Fruit fly (Drosophila melanogaster) whole organism, embryonic: ENCODE measurements around the gene Cfp1.

Source experiments
- CG10267 ChIP-seq: fragments of 200-800 bp; sonication (Bioruptor generic); optimal IDR thresholded peaks from 2 replicates; lab custom pipeline; 2018; ENCODE audit warnings: missing biosample characterization, mild to moderate bottlenecking, missing genetic modification characterization, moderate library complexity
- CG10979 ChIP-seq: fragments of 200-800 bp; sonication (Bioruptor generic); optimal IDR thresholded peaks from 2 replicates; lab custom pipeline; 2018; ENCODE audit warnings: missing biosample characterization, mild to moderate bottlenecking, missing genetic modification characterization, moderate library complexity
- CG11696 ChIP-seq: fragments of 200-800 bp; sonication (Bioruptor generic); IDR thresholded peaks from 2 replicates; pipeline ENCODE4 v1.3.6; 2022; ENCODE audit warnings: missing biosample characterization, missing genetic modification characterization
- CG12071 ChIP-seq: fragments of 200-800 bp; sonication (Bioruptor generic); optimal IDR thresholded peaks from 3 replicates; lab custom pipeline; 2018; ENCODE audit warnings: missing biosample characterization, mild to moderate bottlenecking, missing genetic modification characterization
- CG12155 ChIP-seq: fragments of 200-800 bp; sonication (Bioruptor generic); optimal IDR thresholded peaks from 3 replicates; lab custom pipeline; 2016; ENCODE audit warnings: missing biosample characterization, missing genetic modification characterization
- CG12299 ChIP-seq: fragments of 200-800 bp; sonication (Bioruptor generic); optimal IDR thresholded peaks from 2 replicates; lab custom pipeline; 2018; ENCODE audit warnings: missing biosample characterization, mild to moderate bottlenecking, missing genetic modification characterization
- CG13424 ChIP-seq: fragments of 200-800 bp; sonication (Bioruptor generic); optimal IDR thresholded peaks from 2 replicates; lab custom pipeline; 2019; ENCODE audit warnings: missing biosample characterization, mild to moderate bottlenecking, missing genetic modification characterization, moderate library complexity
- CG14860 ChIP-seq: fragments of 200-800 bp; sonication (Bioruptor generic); IDR thresholded peaks from 3 replicates; pipeline ENCODE4 v1.3.6; 2022; ENCODE audit warnings: missing biosample characterization, missing genetic modification characterization; ENCODE audit not compliant: partially characterized antibody
- CG1602 ChIP-seq: fragments of 200-800 bp; sonication (Bioruptor generic); optimal IDR thresholded peaks from 3 replicates; lab custom pipeline; 2016; ENCODE audit warnings: missing biosample characterization, missing genetic modification characterization
- CG17359 ChIP-seq: fragments of 200-800 bp; sonication (Bioruptor generic); optimal IDR thresholded peaks from 3 replicates; lab custom pipeline; 2018; ENCODE audit warnings: missing biosample characterization, mild to moderate bottlenecking, missing genetic modification characterization, moderate library complexity
- CG2120 ChIP-seq: fragments of 200-800 bp; sonication (Bioruptor generic); optimal IDR thresholded peaks from 3 replicates; lab custom pipeline; 2016; ENCODE audit warnings: missing biosample characterization, missing genetic modification characterization
- CG31441 ChIP-seq: fragments of 200-800 bp; sonication (Bioruptor generic); IDR thresholded peaks from 2 replicates; pipeline ENCODE4 v1.3.6; 2022; ENCODE audit warnings: missing biosample characterization, missing genetic modification characterization
- CG4328 ChIP-seq: fragments of 200-800 bp; sonication (Bioruptor generic); optimal IDR thresholded peaks from 3 replicates; lab custom pipeline; 2017; ENCODE audit warnings: missing biosample characterization, missing genetic modification reagents, missing genetic modification characterization
- CG4424 ChIP-seq: fragments of 200-800 bp; sonication (Bioruptor generic); optimal IDR thresholded peaks from 3 replicates; lab custom pipeline; 2016; ENCODE audit warnings: missing biosample characterization, missing genetic modification characterization
- CG4707 ChIP-seq: fragments of 200-800 bp; sonication (Bioruptor generic); optimal IDR thresholded peaks from 2 replicates; lab custom pipeline; 2018; ENCODE audit warnings: missing biosample characterization, mild to moderate bottlenecking, missing genetic modification characterization, moderate library complexity
- CG6272 ChIP-seq: fragments of 200-800 bp; sonication (Bioruptor generic); IDR thresholded peaks from 2 replicates; pipeline ENCODE4 v1.3.6; 2022; ENCODE audit warnings: missing biosample characterization, missing genetic modification characterization
- CG6683 ChIP-seq: fragments of 200-800 bp; sonication (Bioruptor generic); optimal IDR thresholded peaks from 2 replicates; lab custom pipeline; 2017; ENCODE audit warnings: missing biosample characterization, mild to moderate bottlenecking, missing genetic modification characterization, missing genetic modification reagents
- CG9727 ChIP-seq: fragments of 200-800 bp; sonication (Bioruptor generic); optimal IDR thresholded peaks from 3 replicates; lab custom pipeline; 2017; ENCODE audit warnings: missing biosample characterization, mild to moderate bottlenecking, missing genetic modification characterization
- CHES-1-like ChIP-seq: fragments of 200-800 bp; sonication (Bioruptor generic); optimal IDR thresholded peaks from 2 replicates; lab custom pipeline; 2016; ENCODE audit warnings: missing biosample characterization, missing genetic modification characterization
- D19A ChIP-seq: fragments of 200-800 bp; optimal IDR thresholded peaks from 3 replicates; lab custom pipeline; 2019; ENCODE audit warnings: missing biosample characterization, mild to moderate bottlenecking, missing genetic modification characterization, moderate library complexity
- Dip3 ChIP-seq: fragments of 200-800 bp; sonication (Bioruptor generic); optimal IDR thresholded peaks from 3 replicates; lab custom pipeline; 2016; ENCODE audit warnings: missing biosample characterization, missing genetic modification characterization
- Dll ChIP-seq: fragments of 200-800 bp; sonication (Bioruptor generic); IDR thresholded peaks from 4 replicates; pipeline ENCODE4 v1.3.6; 2022; ENCODE audit warnings: missing biosample characterization, missing genetic modification characterization; ENCODE audit not compliant: partially characterized antibody
- Gsc ChIP-seq: fragments of 200-800 bp; sonication (Bioruptor generic); IDR thresholded peaks from 2 replicates; pipeline ENCODE4 v1.3.6; 2022; ENCODE audit warnings: missing biosample characterization, missing genetic modification characterization
- Hand ChIP-seq: fragments of 200-800 bp; sonication (Bioruptor generic); optimal IDR thresholded peaks from 2 replicates; lab custom pipeline; 2017; ENCODE audit warnings: mild to moderate bottlenecking, missing biosample characterization, missing genetic modification reagents, missing genetic modification characterization
- Hr3 ChIP-seq: fragments of 200-800 bp; sonication (Bioruptor generic); optimal IDR thresholded peaks from 3 replicates; lab custom pipeline; 2016; ENCODE audit warnings: missing biosample characterization, missing genetic modification characterization
- Lpt ChIP-seq: fragments of >200 bp; optimal IDR thresholded peaks from 2 replicates; lab custom pipeline; 2018; ENCODE audit warnings: missing biosample characterization, missing genetic modification characterization
- NC2α ChIP-seq: fragments of 200-800 bp; sonication (Bioruptor generic); optimal IDR thresholded peaks from 2 replicates; lab custom pipeline; 2016; ENCODE audit warnings: missing biosample characterization, missing genetic modification characterization
- NC2β ChIP-seq: fragments of 200-800 bp; sonication (Bioruptor generic); optimal IDR thresholded peaks from 2 replicates; lab custom pipeline; 2016; ENCODE audit warnings: missing biosample characterization, missing genetic modification characterization
- Sox100B ChIP-seq: fragments of 200-800 bp; sonication (Bioruptor generic); optimal IDR thresholded peaks from 3 replicates; lab custom pipeline; 2018; ENCODE audit warnings: missing biosample characterization, mild to moderate bottlenecking, missing genetic modification characterization
- Sry-β ChIP-seq: fragments of 200-800 bp; sonication (Bioruptor generic); optimal IDR thresholded peaks from 2 replicates; lab custom pipeline; 2018; ENCODE audit warnings: missing biosample characterization, mild to moderate bottlenecking, missing genetic modification characterization, moderate library complexity
- Xbp1 ChIP-seq: fragments of 200-800 bp; sonication (Bioruptor generic); optimal IDR thresholded peaks from 3 replicates; lab custom pipeline; 2016; ENCODE audit warnings: missing biosample characterization, mild to moderate bottlenecking, missing genetic modification characterization
- bcd ChIP-seq: fragments of 200-800 bp; sonication (Bioruptor generic); optimal IDR thresholded peaks from 2 replicates; lab custom pipeline; 2017; ENCODE audit warnings: missing biosample characterization, mild to moderate bottlenecking, missing genetic modification characterization
- bigmax ChIP-seq: fragments of 200-800 bp; sonication (Bioruptor generic); optimal IDR thresholded peaks from 2 replicates; lab custom pipeline; 2018; ENCODE audit warnings: missing biosample characterization, mild to moderate bottlenecking, missing genetic modification characterization
- chinmo ChIP-seq: fragments of 200-800 bp; sonication (Bioruptor generic); IDR thresholded peaks from 4 replicates; pipeline ENCODE4 v1.3.6; 2022; ENCODE audit warnings: missing biosample characterization, missing genetic modification characterization; ENCODE audit not compliant: partially characterized antibody
- dimm ChIP-seq: fragments of 200-800 bp; sonication (Bioruptor generic); IDR thresholded peaks from 2 replicates; pipeline ENCODE4 v1.3.6; 2022; ENCODE audit warnings: missing biosample characterization, missing genetic modification characterization
- en ChIP-seq: fragments of 200-800 bp; sonication (Bioruptor generic); optimal IDR thresholded peaks from 2 replicates; lab custom pipeline; 2016; ENCODE audit warnings: missing biosample characterization, missing genetic modification characterization
- grn ChIP-seq: fragments of 200-800 bp; sonication (Bioruptor generic); optimal IDR thresholded peaks from 3 replicates; lab custom pipeline; 2017; ENCODE audit warnings: missing biosample characterization, missing genetic modification characterization
- hth ChIP-seq: fragments of >200 bp; optimal IDR thresholded peaks from 2 replicates; lab custom pipeline; 2017; ENCODE audit warnings: inconsistent platforms
- ind ChIP-seq: fragments of 200-800 bp; sonication (Bioruptor generic); optimal IDR thresholded peaks from 3 replicates; lab custom pipeline; 2016; ENCODE audit warnings: missing biosample characterization, missing genetic modification characterization
- p53 ChIP-seq: fragments of 200-800 bp; sonication (Bioruptor generic); optimal IDR thresholded peaks from 2 replicates; lab custom pipeline; 2016; ENCODE audit warnings: missing biosample characterization, missing genetic modification characterization
- phol ChIP-seq: fragments of 200-800 bp; sonication (Bioruptor generic); optimal IDR thresholded peaks from 3 replicates; lab custom pipeline; 2018; ENCODE audit warnings: missing biosample characterization, mild to moderate bottlenecking, missing genetic modification characterization, moderate library complexity
- pros ChIP-seq: fragments of 200-800 bp; sonication (Bioruptor generic); optimal IDR thresholded peaks from 3 replicates; lab custom pipeline; 2019; ENCODE audit warnings: missing biosample characterization, mild to moderate bottlenecking, missing genetic modification characterization, moderate library complexity
- ranshi ChIP-seq: fragments of 200-800 bp; sonication (Bioruptor generic); IDR thresholded peaks from 2 replicates; pipeline ENCODE4 v1.3.6; 2022; ENCODE audit warnings: missing biosample characterization, missing genetic modification characterization
- sens ChIP-seq: fragments of 200-800 bp; sonication (Bioruptor generic); peaks from one replicate; lab custom pipeline; 2016; ENCODE audit warnings: missing biosample characterization, missing genetic modification characterization
- shn ChIP-seq: fragments of 200-800 bp; sonication (Bioruptor generic); optimal IDR thresholded peaks from 3 replicates; lab custom pipeline; 2016; ENCODE audit warnings: missing biosample characterization, missing genetic modification characterization
- sr ChIP-seq: fragments of 200-800 bp; sonication (Bioruptor generic); IDR thresholded peaks from 3 replicates; pipeline ENCODE4 v1.3.6; 2022; ENCODE audit warnings: missing biosample characterization, missing genetic modification characterization
- ttk ChIP-seq: fragments of 200-800 bp; sonication (Bioruptor generic); IDR thresholded peaks from 2 replicates; pipeline ENCODE4 v2.1.2; 2022; ENCODE audit warnings: missing biosample characterization, missing genetic modification characterization
- twi ChIP-seq: fragments of 200-800 bp; optimal IDR thresholded peaks from 2 replicates; lab custom pipeline; 2019; ENCODE audit warnings: missing biosample characterization, mild to moderate bottlenecking, missing genetic modification characterization, moderate library complexity
- tx ChIP-seq: fragments of 200-800 bp; sonication (Bioruptor generic); optimal IDR thresholded peaks from 2 replicates; lab custom pipeline; 2016; ENCODE audit warnings: missing biosample characterization, missing genetic modification characterization
- vnd ChIP-seq: fragments of 200-800 bp; sonication (Bioruptor generic); IDR thresholded peaks from 3 replicates; pipeline ENCODE4 v1.3.6; 2022; ENCODE audit warnings: missing biosample characterization, missing genetic modification characterization; ENCODE audit not compliant: partially characterized antibody
- vvl ChIP-seq: fragments of 200-800 bp; sonication (Bioruptor generic); IDR thresholded peaks from 2 replicates; pipeline ENCODE4 v1.3.6; 2022; ENCODE audit warnings: missing biosample characterization, missing genetic modification characterization
- z ChIP-seq: fragments of 200-800 bp; sonication (Bioruptor generic); IDR thresholded peaks from 3 replicates; pipeline ENCODE4 v1.3.6; 2022; ENCODE audit warnings: missing biosample characterization, missing genetic modification characterization

The Cfp1 gene

dm6 chrX:9248040-9248439 lies 24.7 kb downstream of the Cfp1 start (continued):
- TF ChIP-seq Lpt (GFP tag; lab: Kevin White, UChicago): no peak
- TF ChIP-seq NC2α (GFP tag; lab: Kevin White, UChicago): no peak
- no peak for TF ChIP-seq vnd (GFP tag; lab: Robert Waterston, UW)
- TF ChIP-seq CG10979 (tag; lab: Kevin White, UChicago): peak; percentile 53
- TF ChIP-seq CG4424: peak; percentile 9
- peak; percentile 8 for TF ChIP-seq D19A (tag; lab: Kevin White, UChicago)
- TF ChIP-seq Sry-β (GFP tag; lab: Kevin White, UChicago): no peak
- TF ChIP-seq CG1602 (GFP tag; lab: Kevin White, UChicago): no peak
- no peak for TF ChIP-seq bcd
- TF ChIP-seq p53 (GFP tag; lab: Kevin White, UChicago): no peak
- peak; percentile 40 for TF ChIP-seq phol
- TF ChIP-seq dimm (GFP tag; lab: Robert Waterston, UW): no peak
- TF ChIP-seq CHES-1-like (GFP tag; lab: Kevin White, UChicago): no peak
- no peak for TF ChIP-seq Sox100B
- no peak for TF ChIP-seq Dll (GFP tag; lab: Robert Waterston, UW)
- TF ChIP-seq CG6683 (GFP tag; lab: Kevin White, UChicago): no peak
- no peak for TF ChIP-seq ttk (GFP tag; lab: Robert Waterston, UW)
- no peak for TF ChIP-seq CG2120 (GFP tag; lab: Kevin White, UChicago)
- TF ChIP-seq CG12071 (GFP tag; lab: Kevin White, UChicago): no peak
- TF ChIP-seq grn (GFP tag; lab: Kevin White, UChicago): no peak
- peak; percentile 33 for TF ChIP-seq CG9727 (GFP tag; lab: Kevin White, UChicago)
- peak; percentile 32 for TF ChIP-seq CG10267 (tag; lab: Kevin White, UChicago)
- peak; percentile 14 for TF ChIP-seq CG13424
- no peak for TF ChIP-seq CG11696 (GFP tag; lab: Robert Waterston, UW)
- TF ChIP-seq NC2β (GFP tag; lab: Kevin White, UChicago): no peak
- peak; percentile 29; the same call in 1 of the 2 replicates for TF ChIP-seq vvl (GFP tag; lab: Robert Waterston, UW)
- TF ChIP-seq shn: no peak
- no peak for TF ChIP-seq CG12299 (tag; lab: Kevin White, UChicago)
- TF ChIP-seq sens: peak; percentile 59
- no peak for TF ChIP-seq CG4328
- TF ChIP-seq twi (tag; lab: Kevin White, UChicago): no peak
- peak; percentile 5 for TF ChIP-seq Xbp1 (GFP tag; lab: Kevin White, UChicago)
- no peak for TF ChIP-seq CG31441 (GFP tag; lab: Robert Waterston, UW)
- TF ChIP-seq z (GFP tag; lab: Robert Waterston, UW): no peak
- no peak for TF ChIP-seq CG4707 (GFP tag; lab: Kevin White, UChicago)
- no peak for TF ChIP-seq CG12155 (GFP tag; lab: Kevin White, UChicago)
- TF ChIP-seq Gsc (GFP tag; lab: Robert Waterston, UW): no peak
- TF ChIP-seq CG14860 (GFP tag; lab: Robert Waterston, UW): no peak
- TF ChIP-seq Hr3 (GFP tag; lab: Kevin White, UChicago): peak; percentile 26
- TF ChIP-seq Dip3 (GFP tag; lab: Kevin White, UChicago): no peak
- no peak for TF ChIP-seq ind (GFP tag; lab: Kevin White, UChicago)
- no peak for TF ChIP-seq Hand (GFP tag; lab: Kevin White, UChicago)
- no peak for TF ChIP-seq bigmax (GFP tag; lab: Kevin White, UChicago)
- no peak for TF ChIP-seq pros
- 0 out of 2 replicates have a peak, but pooled peaks have one; percentile 28 for TF ChIP-seq ranshi (GFP tag; lab: Robert Waterston, UW)
- no peak for TF ChIP-seq sr (GFP tag; lab: Robert Waterston, UW)
- peak; percentile 24 for TF ChIP-seq CG17359 (tag; lab: Kevin White, UChicago)
- TF ChIP-seq chinmo (GFP tag; lab: Robert Waterston, UW): no peak
- no peak for TF ChIP-seq hth (lab: Kevin White, UChicago)
- TF ChIP-seq en (GFP tag; lab: Kevin White, UChicago): no peak
- TF ChIP-seq tx (GFP tag; lab: Kevin White, UChicago): no peak
- no peak for TF ChIP-seq CG6272 (GFP tag; lab: Robert Waterston, UW)
